Worm (Caenorhabditis elegans) whole organism, L4/young adult: ENCODE measurements around the gene nhr-22.

Experiments used
- dao-5 ChIP-seq: sonication (generic microtip); optimal IDR thresholded peaks from 2 replicates; lab custom pipeline; 2016; ENCODE audit warnings: missing genotype, missing genetic modification characterization, moderate library complexity, missing compliant biosample characterization
- him-1 ChIP-seq: sonication (generic microtip); optimal IDR thresholded peaks from 2 replicates; lab custom pipeline; 2016; ENCODE audit warnings: missing genotype, missing genetic modification reagents, missing genetic modification characterization, missing compliant biosample characterization

DNA sequence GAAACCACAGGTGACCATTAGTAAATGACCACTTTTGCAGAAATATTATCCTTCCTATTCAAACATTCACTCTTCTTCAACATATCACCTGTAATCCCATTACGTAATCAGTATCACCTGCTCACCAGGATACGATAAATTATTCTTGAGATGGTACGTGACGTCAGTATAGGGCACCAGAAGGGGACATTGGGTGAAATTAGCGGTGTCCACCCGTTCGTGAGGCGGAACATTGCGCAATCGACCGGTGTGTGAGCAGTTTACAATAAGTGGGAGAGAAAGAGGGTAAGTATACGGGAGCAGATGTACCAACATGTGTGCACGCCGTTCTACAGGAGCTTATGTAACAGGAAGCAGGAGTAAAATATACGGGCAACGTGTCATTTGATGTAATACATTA, 31.6 kb downstream of the nhr-22 start:
- no peak for TF ChIP-seq him-1 (tag; lab: Kevin White, UChicago)
- no peak for TF ChIP-seq dao-5 (tag; lab: Kevin White, UChicago)
